Fruit fly (Drosophila melanogaster) whole organism, adult: ENCODE measurements around the gene ninaE.

Experiments used
- CG33017 ChIP-seq: fragments of 200-800 bp; sonication (Bioruptor generic); optimal IDR thresholded peaks from 2 replicates; lab custom pipeline; 2018; ENCODE audit warnings: missing biosample characterization, mild to moderate bottlenecking, missing genetic modification characterization, moderate library complexity
- Crg-1 ChIP-seq: fragments of 200-800 bp; sonication (Bioruptor generic); optimal IDR thresholded peaks from 2 replicates; lab custom pipeline; 2016; ENCODE audit warnings: missing biosample characterization, missing genetic modification characterization
- bab1 ChIP-seq: fragments of 200-800 bp; sonication (Bioruptor generic); optimal IDR thresholded peaks from 3 replicates; lab custom pipeline; 2019; ENCODE audit warnings: missing biosample characterization, mild to moderate bottlenecking, missing genetic modification characterization, moderate library complexity
- kay ChIP-seq: fragments of 200-800 bp; sonication (Bioruptor generic); peaks from one replicate; lab custom pipeline; 2016; ENCODE audit warnings: missing biosample characterization, missing genetic modification characterization, borderline replicate concordance

dm6 chr3R:19901742-19902141 is 13.7 kb upstream of the ninaE start:
- TF ChIP-seq Crg-1 (GFP tag; lab: Kevin White, UChicago) (no peak), CG33017 (tag; lab: Kevin White, UChicago) (no peak), bab1 (GFP tag; lab: Kevin White, UChicago) (no peak), kay (GFP tag; lab: Kevin White, UChicago) (no peak)
